Worm (Caenorhabditis elegans): ENCODE results near the gene T20G5.9.

ce11 chrIII:10197416-10197815 is 12.2 kb upstream of the T20G5.9 start, which contains the start of gene dod-6:
- TF ChIP-seq nhr-76 (tag; optimal IDR thresholded peaks at IDR 0.05) (no peak), Y116A8C.19 (tag; optimal IDR thresholded peaks at IDR 0.05; ENCODE audit: borderline replicate concordance) (no peak), unc-86 (tag; optimal IDR thresholded peaks at IDR 0.05) (no peak), jun-1 (tag; optimal IDR thresholded peaks at IDR 0.05) (no peak), nhr-28 (tag; optimal IDR thresholded peaks at IDR 0.05) (no peak), elt-3 (tag; optimal IDR thresholded peaks at IDR 0.05) (no peak), nhr-90 (tag; optimal IDR thresholded peaks at IDR 0.05; ENCODE audit: poor library complexity) (no peak)

Measured in whole organism, L1 larva.